Worm (Caenorhabditis elegans): ENCODE results near the gene T22D1.5.

T22D1.5 gene

DNA sequence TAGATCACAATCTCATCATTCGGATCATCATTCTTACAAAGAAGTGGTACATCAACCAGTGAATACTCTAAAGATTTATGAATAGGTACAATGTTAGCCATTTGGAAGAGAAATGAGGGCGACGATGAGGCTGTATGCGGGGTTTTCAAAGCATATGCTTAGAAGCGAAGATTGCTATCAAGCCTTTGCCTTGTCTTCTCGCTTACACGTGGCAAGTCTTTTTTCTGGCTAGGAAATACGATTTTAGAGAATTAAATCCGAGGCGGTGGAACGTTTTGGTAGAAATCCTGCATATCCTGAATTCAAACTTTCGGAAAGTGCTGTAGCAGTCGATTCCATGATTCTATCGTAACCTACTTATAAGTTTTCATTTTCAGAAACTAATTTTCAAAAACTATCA lies 16.3 kb downstream of the T22D1.5 start, which contains the start of gene T22D1.18:
Gene T22D1.18 (minus strand): TSS at position 101 of the 400 bp plus-strand sequence.
- TF ChIP-seq nhr-85 (tag) (peak; percentile 67), lir-3 (tag; optimal IDR thresholded peaks at IDR 0.05; ENCODE audit: poor library complexity) (no peak)

DNA sequence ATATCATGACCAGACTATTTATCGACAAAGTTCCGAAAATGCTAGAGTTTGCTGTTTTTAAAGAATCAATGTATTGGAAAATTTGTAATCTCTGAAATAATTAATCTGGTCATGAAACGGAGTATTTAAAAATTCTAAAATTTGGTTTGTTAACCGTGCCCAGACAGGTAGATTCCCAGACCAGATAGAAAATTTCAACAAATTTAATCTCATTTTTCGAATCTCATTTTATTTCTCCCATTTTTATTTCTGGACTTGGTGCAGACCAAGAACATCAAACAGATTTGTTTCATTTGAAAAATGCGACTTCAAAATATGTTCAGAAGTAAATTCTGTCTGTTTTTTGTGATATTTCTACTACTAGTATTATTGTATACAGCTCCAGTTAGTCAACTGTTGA lies 19.3 kb downstream of the T22D1.5 start, which contains the start of gene T22D1.1:
Gene T22D1.1 (plus strand): TSS at position 301 of the 400 bp plus-strand sequence.
- no peak for TF ChIP-seq nhr-85 (tag)
- no peak for TF ChIP-seq zag-1 (tag; optimal IDR thresholded peaks at IDR 0.05)
- TF ChIP-seq isw-1 (GFP tag; IDR thresholded peaks at IDR 0.05) = no peak
- TF ChIP-seq unc-86 (tag; optimal IDR thresholded peaks at IDR 0.05) = no peak
- TF ChIP-seq aly-2 (tag; optimal IDR thresholded peaks at IDR 0.05) = no peak
- no peak for TF ChIP-seq fkh-4 (tag; optimal IDR thresholded peaks at IDR 0.05; ENCODE audit: borderline replicate concordance)
- no peak for TF ChIP-seq efl-3 (GFP tag; optimal IDR thresholded peaks at IDR 0.05)
- no peak for TF ChIP-seq hpl-2 (GFP tag; optimal IDR thresholded peaks at IDR 0.05)
- no peak for TF ChIP-seq dpl-1 (GFP tag; optimal IDR thresholded peaks at IDR 0.05)
- no peak for TF ChIP-seq unc-98 (GFP tag; IDR thresholded peaks at IDR 0.05)
- no peak for TF ChIP-seq fkh-10 (GFP tag; optimal IDR thresholded peaks at IDR 0.05)

DNA sequence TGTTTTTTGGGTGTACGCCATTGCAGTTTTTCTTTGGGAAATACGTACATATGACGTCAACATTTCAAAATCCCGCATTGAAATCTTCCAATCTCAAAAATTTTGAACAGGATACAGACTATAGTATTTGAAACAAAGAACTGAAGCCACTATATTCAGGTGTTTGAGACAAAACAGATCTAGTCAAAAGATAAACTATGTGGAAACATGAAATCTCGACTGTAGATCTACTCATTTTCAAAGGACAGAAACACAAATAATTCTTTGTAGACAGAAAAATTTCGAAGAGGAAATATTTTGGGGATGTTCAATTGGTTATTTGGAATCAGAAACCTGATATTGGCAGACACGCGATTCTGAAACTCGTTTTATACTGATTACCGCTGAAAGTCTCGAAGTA lies 21.8 kb downstream of the T22D1.5 start:
- no peak for TF ChIP-seq elt-3 (tag; optimal IDR thresholded peaks at IDR 0.05)
- no peak for TF ChIP-seq efl-1 (optimal IDR thresholded peaks at IDR 0.05)
- TF ChIP-seq efl-1 (GFP tag; optimal IDR thresholded peaks at IDR 0.05 in 1 of 2) = peak in 1 of 2 experiments; percentile 17

DNA sequence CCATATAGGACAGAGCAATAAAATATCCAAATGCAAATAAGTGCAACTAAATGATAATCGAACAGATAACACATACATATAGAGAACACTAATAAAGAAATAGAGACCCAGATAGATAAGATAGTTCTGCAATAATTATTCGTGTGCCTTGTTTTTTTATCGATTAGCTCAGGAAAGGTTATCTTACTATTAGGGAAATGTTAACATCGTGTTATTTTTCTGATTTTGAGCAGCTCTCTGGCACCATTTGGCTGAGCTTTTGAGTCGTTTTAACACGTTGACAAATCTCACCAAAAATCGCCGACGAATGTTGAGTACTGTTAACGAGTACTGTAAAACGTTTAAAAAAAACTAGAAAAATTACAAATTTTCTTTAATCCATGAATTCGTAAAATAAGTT lies 24.7 kb downstream of the T22D1.5 start, which contains the start of gene cest-6:
Gene cest-6 (minus strand): TSS at position 101 of the 400 bp plus-strand sequence.
- TF ChIP-seq C16A3.4 (tag; optimal IDR thresholded peaks at IDR 0.05) = no peak

DNA sequence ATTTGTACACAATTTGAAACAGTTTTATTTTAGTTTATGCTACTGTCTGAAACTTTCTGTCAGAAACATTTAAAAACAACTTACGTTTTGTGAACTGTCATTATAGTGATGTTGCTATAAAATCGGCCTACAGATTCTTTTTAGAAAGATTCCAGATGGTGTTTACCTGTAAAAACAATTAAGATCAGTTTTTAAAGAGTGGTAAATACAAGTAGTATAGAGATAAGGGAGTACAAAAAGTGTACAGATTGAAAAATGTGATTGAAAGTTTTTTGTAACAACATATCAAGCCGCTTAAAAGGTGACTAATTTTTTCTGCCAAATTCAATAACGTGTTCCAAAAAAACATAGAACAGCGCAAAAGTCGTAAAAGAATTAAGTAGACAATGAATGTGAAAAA lies 33.8 kb downstream of the T22D1.5 start, which contains the start of gene npr-12:
Gene npr-12 (minus strand): TSS at position 101 of the 400 bp plus-strand sequence.
- TF ChIP-seq aly-2 (tag; optimal IDR thresholded peaks at IDR 0.05) (no peak), ztf-4 (tag; optimal IDR thresholded peaks at IDR 0.05) (no peak), lsy-2 (tag; optimal IDR thresholded peaks at IDR 0.05) (no peak), tlp-1 (tag; optimal IDR thresholded peaks at IDR 0.05) (no peak)

DNA sequence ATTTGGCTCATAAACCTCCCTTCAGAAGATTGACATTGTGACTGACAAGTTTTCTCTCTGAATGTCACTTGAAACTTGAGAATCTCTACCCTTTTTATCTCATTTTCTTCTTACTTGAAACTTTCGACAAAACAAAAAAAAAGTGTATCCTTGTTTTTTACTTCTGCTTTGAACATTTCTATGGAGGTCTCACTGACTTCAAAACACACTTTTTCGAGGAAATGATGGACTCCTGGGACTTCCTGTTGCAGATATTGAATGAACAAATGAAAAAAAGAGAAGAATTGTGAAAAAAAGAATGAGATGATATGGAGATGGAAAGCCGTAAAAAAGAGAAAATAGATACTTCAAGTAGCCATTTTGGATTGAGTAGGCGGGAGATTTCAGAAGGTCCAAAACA lies 37.4 kb downstream of the T22D1.5 start:
- peak; percentile 52 for TF ChIP-seq fkh-10 (GFP tag; optimal IDR thresholded peaks at IDR 0.05)
- no peak for TF ChIP-seq lin-13 (GFP tag; optimal IDR thresholded peaks at IDR 0.05)
- peak; percentile 35 for TF ChIP-seq lin-14 (GFP tag; optimal IDR thresholded peaks at IDR 0.05)
- TF ChIP-seq C34B4.2 (tag; optimal IDR thresholded peaks at IDR 0.05) = no peak

DNA sequence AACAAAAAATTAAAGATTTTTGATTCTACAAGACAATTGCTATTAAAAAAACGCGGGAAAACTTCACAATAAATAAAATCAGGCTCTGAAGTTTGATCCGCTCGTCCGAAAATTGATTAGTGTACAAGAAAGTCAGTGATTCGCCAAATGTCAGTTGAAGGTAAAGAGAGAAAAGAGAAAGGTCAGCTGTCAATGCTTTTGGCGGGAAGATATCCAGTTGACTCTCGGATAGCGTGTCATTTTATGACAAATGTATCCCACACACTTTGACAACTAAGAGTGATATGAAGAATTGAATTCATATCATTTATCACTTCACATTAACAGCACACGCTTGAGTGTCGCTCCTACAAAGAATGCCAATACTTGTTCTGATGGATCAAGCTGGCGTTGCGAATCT lies 43.1 kb downstream of the T22D1.5 start:
- TF ChIP-seq isw-1 (GFP tag; IDR thresholded peaks at IDR 0.05) (no peak), zip-4 (GFP tag; optimal IDR thresholded peaks at IDR 0.05) (no peak), hpl-2 (GFP tag; optimal IDR thresholded peaks at IDR 0.05) (no peak), mef-2 (tag; optimal IDR thresholded peaks at IDR 0.05) (no peak), mep-1 (tag; optimal IDR thresholded peaks at IDR 0.05) (no peak), sptf-1 (tag; optimal IDR thresholded peaks at IDR 0.05) (no peak), grh-1 (GFP tag; IDR thresholded peaks at IDR 0.05) (no peak), lsy-2 (tag; optimal IDR thresholded peaks at IDR 0.05) (peak in 1 of 2 experiments; percentile 15), snu-23 (GFP tag; optimal IDR thresholded peaks at IDR 0.05) (peak; percentile 23), lin-35 (GFP tag; optimal IDR thresholded peaks at IDR 0.05) (peak in 1 of 2 experiments; percentile 4), F16B12.6 (tag; optimal IDR thresholded peaks at IDR 0.05) (no peak), C16A3.4 (tag; optimal IDR thresholded peaks at IDR 0.05) (no peak), C34B4.2 (tag; optimal IDR thresholded peaks at IDR 0.05) (no peak), mdl-1 (tag; optimal IDR thresholded peaks at IDR 0.05) (no peak), xbp-1 (tag; optimal IDR thresholded peaks at IDR 0.05) (no peak), fkh-8 (tag; optimal IDR thresholded peaks at IDR 0.05) (no peak), ceh-90 (tag; optimal IDR thresholded peaks at IDR 0.05) (no peak), swsn-7 (tag; optimal IDR thresholded peaks at IDR 0.05) (no peak), tlp-1 (tag; optimal IDR thresholded peaks at IDR 0.05) (no peak), unc-98 (GFP tag; IDR thresholded peaks at IDR 0.05) (no peak), nhr-71 (tag; optimal IDR thresholded peaks at IDR 0.05) (peak; percentile 60), lin-39 (tag; optimal IDR thresholded peaks at IDR 0.05) (no peak), hlh-17 (GFP tag; optimal IDR thresholded peaks at IDR 0.05; ENCODE audit: borderline replicate concordance) (no peak), blmp-1 (tag; optimal IDR thresholded peaks at IDR 0.05) (no peak), elt-2 (tag; optimal IDR thresholded peaks at IDR 0.05) (no peak), tbx-2 (tag; optimal IDR thresholded peaks at IDR 0.05) (no peak)
